Worm (Caenorhabditis elegans): ENCODE measurements around the gene Y77E11A.23.

- TF ChIP-seq ref-1 (GFP tag; conservative IDR thresholded peaks at IDR 0.05) (no peak), ztf-23 (GFP tag; IDR thresholded peaks at IDR 0.05) (no peak)
Observed at ce11 chrIV:1433978-1434377, 3.8 kb upstream of the Y77E11A.23 start.

All from whole organism, midembryonic.